Worm (Caenorhabditis elegans) whole organism, L2 larva: ENCODE measurements around the gene dpf-2.

Experiments
- R02D3.7 ChIP-seq: fragments of 150-350 bp; optimal IDR thresholded peaks from 2 replicates; lab custom pipeline; 2014; ENCODE audit warnings: missing biosample characterization, missing genetic modification characterization
- ama-1 ChIP-seq: fragments of 150-350 bp; optimal IDR thresholded peaks from 2 replicates; lab custom pipeline; 2018; ENCODE audit warnings: inconsistent platforms
- nhr-237 ChIP-seq: fragments of 150-350 bp; optimal IDR thresholded peaks from 2 replicates; lab custom pipeline; 2014; ENCODE audit warnings: missing biosample characterization, missing genetic modification characterization
- skn-1 ChIP-seq: sonication (generic microtip); optimal IDR thresholded peaks from 2 replicates; lab custom pipeline; 2017; ENCODE audit warnings: missing biosample characterization, missing genetic modification characterization
- sma-9 ChIP-seq, 2 experiments: fragments of 150-350 bp in 1 of 2; sonication (generic microtip) in 1 of 2; optimal IDR thresholded peaks; 2 replicates each; lab custom pipeline; 2014 to 2016; ENCODE audit warnings: missing genetic modification characterization in 2 of 2, mild to moderate bottlenecking in 1 of 2, missing biosample characterization in 1 of 2, missing compliant biosample characterization in 1 of 2, missing genetic modification reagents in 1 of 2, moderate library complexity in 1 of 2
- zag-1 ChIP-seq: fragments of 150-350 bp; optimal IDR thresholded peaks from 2 replicates; lab custom pipeline; 2014; ENCODE audit warnings: missing biosample characterization, missing genetic modification characterization

DNA sequence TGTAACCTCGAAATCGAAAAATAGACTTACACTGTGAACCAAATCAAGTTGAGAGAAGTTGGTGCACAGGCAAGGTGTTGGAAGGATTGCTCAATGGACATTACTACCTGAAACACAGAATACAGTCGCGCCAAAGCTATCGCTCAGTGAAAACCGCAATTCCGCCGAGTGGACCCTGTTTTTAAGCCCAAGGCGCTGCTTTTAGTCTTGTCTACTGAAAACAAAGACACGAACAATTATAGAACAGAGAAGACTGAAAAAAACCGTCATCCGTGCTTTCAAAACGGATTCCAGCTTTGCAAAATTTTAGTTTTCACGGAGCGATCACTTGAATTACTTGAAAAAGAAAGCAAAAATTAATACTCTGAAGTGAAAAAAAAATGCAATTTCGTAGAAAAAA is 36.6 kb downstream of the dpf-2 start, which contains the start of gene F31F6.1:
- TF ChIP-seq zag-1 (tag; lab: Kevin White, UChicago), result no peak
- TF ChIP-seq skn-1, result no peak
- TF ChIP-seq R02D3.7 (tag; lab: Kevin White, UChicago), result no peak
- no peak for TF ChIP-seq nhr-237 (tag; lab: Kevin White, UChicago)
- no peak for TF ChIP-seq sma-9 (GFP tag; optimal IDR thresholded peaks at IDR 0.05; lab: Kevin White, UChicago)
- TF ChIP-seq sma-9 (tag; optimal IDR thresholded peaks at IDR 0.05; lab: Kevin White, UChicago), result no peak
- no peak for TF ChIP-seq ama-1
